Worm (Caenorhabditis elegans) whole organism, L2 larva: ENCODE measurements around the gene F57B1.1.

Source experiments
- C34F6.9 ChIP-seq: fragments of 150-350 bp; optimal IDR thresholded peaks from 2 replicates; lab custom pipeline; 2014; ENCODE audit warnings: missing biosample characterization, missing genetic modification characterization
- alr-1 ChIP-seq: fragments of 150-350 bp; optimal IDR thresholded peaks from 2 replicates; lab custom pipeline; 2014; ENCODE audit warnings: missing biosample characterization, missing genetic modification characterization
- ceh-16 ChIP-seq: fragments of 150-350 bp; optimal IDR thresholded peaks from 2 replicates; lab custom pipeline; 2014; ENCODE audit warnings: missing biosample characterization, missing genetic modification characterization
- crh-2 ChIP-seq: sonication (generic microtip); optimal IDR thresholded peaks from 2 replicates; lab custom pipeline; 2017; ENCODE audit warnings: missing biosample characterization, missing genetic modification characterization
- egl-27 ChIP-seq: sonication (generic microtip); optimal IDR thresholded peaks from 3 replicates; lab custom pipeline; 2017; ENCODE audit warnings: missing biosample characterization, missing genetic modification reagents, missing genetic modification characterization
- elt-3 ChIP-seq: sonication (generic microtip); optimal IDR thresholded peaks from 2 replicates; lab custom pipeline; 2017; ENCODE audit warnings: missing biosample characterization, missing genetic modification characterization
- fos-1 ChIP-seq: fragments of 150-350 bp; optimal IDR thresholded peaks from 2 replicates; lab custom pipeline; 2014; ENCODE audit warnings: missing biosample characterization, missing genetic modification characterization
- gmeb-1 ChIP-seq: fragments of 150-350 bp; optimal IDR thresholded peaks from 2 replicates; lab custom pipeline; 2014; ENCODE audit warnings: missing biosample characterization, missing genetic modification characterization
- lin-11 ChIP-seq: fragments of 150-350 bp; sonication (generic microtip); optimal IDR thresholded peaks from 2 replicates; lab custom pipeline; 2014; ENCODE audit warnings: missing biosample characterization, missing genetic modification characterization, inconsistent platforms, mixed read lengths
- lin-13 ChIP-seq: fragments of 150-350 bp; optimal IDR thresholded peaks from 2 replicates; lab custom pipeline; 2014; ENCODE audit warnings: missing biosample characterization, missing genetic modification reagents, missing genetic modification characterization
- lin-39 ChIP-seq: fragments of 150-350 bp; optimal IDR thresholded peaks from 2 replicates; lab custom pipeline; 2014; ENCODE audit warnings: missing biosample characterization, missing genetic modification reagents, missing genetic modification characterization
- lsy-2 ChIP-seq, 2 experiments: fragments of 150-350 bp in 1 of 2; sonication (generic microtip) in 1 of 2; optimal IDR thresholded peaks; 2 replicates each; lab custom pipeline; 2014 to 2017; ENCODE audit warnings: missing biosample characterization in 2 of 2, missing genetic modification characterization in 2 of 2
- mab-5 ChIP-seq: fragments of 150-350 bp; optimal IDR thresholded peaks from 2 replicates; lab custom pipeline; 2014; ENCODE audit warnings: missing biosample characterization, missing genetic modification characterization
- mbf-1 ChIP-seq: sonication (generic microtip); optimal IDR thresholded peaks from 2 replicates; lab custom pipeline; 2017; ENCODE audit warnings: missing biosample characterization, missing genetic modification characterization
- mdl-1 ChIP-seq, 2 experiments: fragments of 150-350 bp in 1 of 2; sonication (generic microtip) in 1 of 2; optimal IDR thresholded peaks; 2 replicates each; lab custom pipeline; 2017; ENCODE audit warnings: missing biosample characterization in 2 of 2, missing genetic modification characterization in 2 of 2
- nhr-12 ChIP-seq: fragments of 150-350 bp; optimal IDR thresholded peaks from 2 replicates; lab custom pipeline; 2014; ENCODE audit warnings: missing biosample characterization, missing genetic modification characterization
- nhr-129 ChIP-seq: fragments of 150-350 bp; optimal IDR thresholded peaks from 2 replicates; lab custom pipeline; 2014; ENCODE audit warnings: missing biosample characterization, missing genetic modification characterization
- nhr-21 ChIP-seq: fragments of 150-350 bp; optimal IDR thresholded peaks from 2 replicates; lab custom pipeline; 2014; ENCODE audit warnings: missing biosample characterization, missing genetic modification characterization
- nhr-23 ChIP-seq: fragments of 150-350 bp; optimal IDR thresholded peaks from 2 replicates; lab custom pipeline; 2014; ENCODE audit warnings: missing biosample characterization, missing genetic modification reagents, missing genetic modification characterization
- nhr-237 ChIP-seq: fragments of 150-350 bp; optimal IDR thresholded peaks from 2 replicates; lab custom pipeline; 2014; ENCODE audit warnings: missing biosample characterization, missing genetic modification characterization
- nhr-25 ChIP-seq: fragments of 150-350 bp; sonication (generic microtip); optimal IDR thresholded peaks from 3 replicates; lab custom pipeline; 2014; ENCODE audit warnings: missing biosample characterization, missing genetic modification characterization
- nhr-6 ChIP-seq: fragments of 150-350 bp; optimal IDR thresholded peaks from 2 replicates; lab custom pipeline; 2014; ENCODE audit warnings: missing biosample characterization, missing genetic modification characterization
- nhr-77 ChIP-seq: fragments of 150-350 bp; optimal IDR thresholded peaks from 2 replicates; lab custom pipeline; 2014; ENCODE audit warnings: missing biosample characterization, missing genetic modification characterization
- peb-1 ChIP-seq: fragments of 150-350 bp; optimal IDR thresholded peaks from 2 replicates; lab custom pipeline; 2014; ENCODE audit warnings: missing biosample characterization, missing genetic modification characterization
- sem-4 ChIP-seq: fragments of 150-350 bp; optimal IDR thresholded peaks from 2 replicates; lab custom pipeline; 2014; ENCODE audit warnings: missing biosample characterization, missing genetic modification reagents, missing genetic modification characterization
- skn-1 ChIP-seq: sonication (generic microtip); optimal IDR thresholded peaks from 2 replicates; lab custom pipeline; 2017; ENCODE audit warnings: missing biosample characterization, missing genetic modification characterization
- sma-3 ChIP-seq: sonication (generic microtip); optimal IDR thresholded peaks from 2 replicates; lab custom pipeline; 2016; ENCODE audit warnings: missing genetic modification reagents, missing genetic modification characterization, missing compliant biosample characterization
- sma-9 ChIP-seq, 2 experiments: fragments of 150-350 bp in 1 of 2; sonication (generic microtip) in 1 of 2; optimal IDR thresholded peaks; 2 replicates each; lab custom pipeline; 2014 to 2016; ENCODE audit warnings: missing genetic modification characterization in 2 of 2, mild to moderate bottlenecking in 1 of 2, missing biosample characterization in 1 of 2, missing compliant biosample characterization in 1 of 2, missing genetic modification reagents in 1 of 2, moderate library complexity in 1 of 2
- snpc-4 ChIP-seq: fragments of 150-350 bp; optimal IDR thresholded peaks from 2 replicates; lab custom pipeline; 2014; ENCODE audit warnings: missing biosample characterization, missing genetic modification characterization
- unc-39 ChIP-seq: fragments of 150-350 bp; optimal IDR thresholded peaks from 2 replicates; lab custom pipeline; 2014; ENCODE audit warnings: missing biosample characterization, missing genetic modification characterization
- unc-55 ChIP-seq: fragments of 150-350 bp; sonication (generic microtip); optimal IDR thresholded peaks from 3 replicates; lab custom pipeline; 2014; ENCODE audit warnings: missing biosample characterization, missing genetic modification reagents, missing genetic modification characterization
- unc-62 ChIP-seq: fragments of 150-350 bp; optimal IDR thresholded peaks from 2 replicates; lab custom pipeline; 2014; ENCODE audit warnings: missing biosample characterization, missing genetic modification reagents, missing genetic modification characterization
- zag-1 ChIP-seq: fragments of 150-350 bp; optimal IDR thresholded peaks from 2 replicates; lab custom pipeline; 2014; ENCODE audit warnings: missing biosample characterization, missing genetic modification characterization
- ztf-1 ChIP-seq: fragments of 200-800 bp; sonication (Bioruptor generic); conservative IDR thresholded peaks from 2 replicates; pipeline ENCODE4 v1.3.6; 2022; ENCODE audit warnings: missing genetic modification characterization, missing compliant biosample characterization

F57B1.1 gene

DNA sequence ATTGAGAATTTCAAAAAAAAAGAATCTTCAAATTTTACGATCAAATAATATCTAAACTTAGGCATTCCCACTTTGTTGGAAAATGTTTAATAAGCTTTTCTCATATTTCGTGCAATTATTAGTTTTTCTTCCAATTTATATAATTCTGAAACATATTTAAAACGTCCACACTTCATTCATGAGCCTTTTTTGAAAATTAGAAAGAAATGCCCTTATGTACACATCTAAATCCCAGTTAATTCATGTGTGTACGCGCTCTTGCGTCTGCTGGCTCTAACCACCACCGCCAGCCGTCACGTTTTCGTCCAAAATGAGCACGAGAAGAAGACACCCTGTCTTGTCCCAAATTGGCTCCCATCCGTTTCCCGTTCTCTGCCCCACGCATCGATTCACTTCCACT, 28.9 kb downstream of the F57B1.1 start:
- TF ChIP-seq ztf-1 (GFP tag; lab: Robert Waterston, UW): no peak
- TF ChIP-seq nhr-12 (tag; lab: Kevin White, UChicago): no peak
- peak; percentile 35 for TF ChIP-seq zag-1
- TF ChIP-seq unc-62: no peak
- peak; percentile 6 for TF ChIP-seq unc-55 (GFP tag; lab: Kevin White, UChicago)
- no peak for TF ChIP-seq sma-9 (GFP tag; optimal IDR thresholded peaks at IDR 0.05; lab: Kevin White, UChicago)
- no peak for TF ChIP-seq sma-9 (tag; optimal IDR thresholded peaks at IDR 0.05; lab: Kevin White, UChicago)
- TF ChIP-seq C34F6.9 (tag; lab: Kevin White, UChicago): no peak
- no peak for TF ChIP-seq egl-27
- TF ChIP-seq peb-1: no peak
- no peak for TF ChIP-seq nhr-21

DNA sequence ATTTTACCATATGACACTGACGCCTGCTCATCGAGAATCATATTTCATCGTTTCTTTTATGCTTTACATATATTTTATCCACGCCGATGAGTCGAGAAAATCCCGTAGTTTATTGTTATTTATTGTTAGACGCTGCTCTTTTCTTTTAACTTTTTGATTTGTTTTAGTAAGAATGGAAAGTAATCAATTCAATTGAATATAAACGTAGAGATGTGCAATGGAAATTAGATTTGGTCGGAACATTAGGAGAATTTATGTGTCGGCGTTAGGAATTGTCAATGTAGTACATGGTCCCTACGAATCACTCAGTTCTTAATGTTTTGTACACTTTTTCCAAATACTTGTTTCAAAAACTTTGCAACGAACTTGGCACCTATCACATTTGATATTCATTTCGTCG, 30.2 kb downstream of the F57B1.1 start:
- TF ChIP-seq mdl-1 (tag; optimal IDR thresholded peaks at IDR 0.05; lab: Kevin White, UChicago): no peak
- TF ChIP-seq nhr-23 (tag; lab: Kevin White, UChicago): no peak
- no peak for TF ChIP-seq gmeb-1 (tag; lab: Kevin White, UChicago)
- no peak for TF ChIP-seq lin-11 (tag; lab: Kevin White, UChicago)
- TF ChIP-seq nhr-12 (tag; lab: Kevin White, UChicago): no peak
- no peak for TF ChIP-seq skn-1 (tag; lab: Kevin White, UChicago)

DNA sequence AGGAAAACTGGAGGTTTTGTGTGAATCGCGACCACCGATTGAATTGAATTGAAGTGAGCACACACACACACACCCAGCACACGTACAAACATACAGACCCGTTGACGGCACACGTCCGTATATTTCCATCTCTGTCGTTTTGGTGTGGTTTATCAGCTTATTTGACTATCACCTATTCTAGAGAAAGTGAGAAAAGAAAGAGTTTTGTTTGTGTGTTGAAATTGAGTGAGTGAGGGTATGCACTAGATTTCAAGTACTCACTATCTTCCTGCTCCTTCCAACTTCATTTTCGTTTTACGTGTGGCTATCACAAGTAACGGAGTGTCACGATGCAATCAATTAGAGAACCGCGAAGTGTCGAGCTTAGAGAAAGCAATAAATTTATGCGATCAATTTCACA, 31.6 kb downstream of the F57B1.1 start:
- TF ChIP-seq sma-9 (GFP tag; optimal IDR thresholded peaks at IDR 0.05; lab: Kevin White, UChicago) (peak; percentile 19), sma-9 (tag; optimal IDR thresholded peaks at IDR 0.05; lab: Kevin White, UChicago) (no peak), gmeb-1 (tag; lab: Kevin White, UChicago) (peak; percentile 34), sma-3 (GFP tag; lab: Kevin White, UChicago) (peak; percentile 18), nhr-6 (no peak), fos-1 (tag; lab: Kevin White, UChicago) (peak; percentile 88), ceh-16 (tag; lab: Kevin White, UChicago) (no peak), lsy-2 (tag; optimal IDR thresholded peaks at IDR 0.05; lab: Kevin White, UChicago) (no peak), crh-2 (tag; lab: Kevin White, UChicago) (peak; percentile 19), nhr-129 (tag; lab: Kevin White, UChicago) (peak; percentile 28)

DNA sequence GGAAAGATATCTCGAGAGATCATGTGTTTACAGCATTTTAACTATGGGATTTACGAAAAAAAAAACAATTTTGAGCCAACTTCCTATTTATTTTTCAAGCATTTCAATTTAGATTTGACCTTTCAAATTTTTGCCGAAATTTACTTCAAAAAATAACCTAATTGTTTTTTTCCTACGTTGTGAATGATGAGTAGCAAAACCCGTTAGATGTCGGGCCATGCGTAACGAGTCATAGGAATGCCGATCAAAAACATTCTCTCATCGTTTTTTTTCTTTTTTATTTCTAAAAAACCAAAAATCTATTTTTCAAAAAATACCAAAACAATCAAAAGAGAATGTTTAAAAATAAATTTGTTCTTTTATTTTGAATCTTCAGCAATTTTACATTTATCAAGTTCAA, 32.6 kb downstream of the F57B1.1 start:
- TF ChIP-seq snpc-4 (tag; lab: Kevin White, UChicago) (peak; percentile 93), elt-3 (no peak)
- TF ChIP-seq, all 48 proteins: peak for 1

DNA sequence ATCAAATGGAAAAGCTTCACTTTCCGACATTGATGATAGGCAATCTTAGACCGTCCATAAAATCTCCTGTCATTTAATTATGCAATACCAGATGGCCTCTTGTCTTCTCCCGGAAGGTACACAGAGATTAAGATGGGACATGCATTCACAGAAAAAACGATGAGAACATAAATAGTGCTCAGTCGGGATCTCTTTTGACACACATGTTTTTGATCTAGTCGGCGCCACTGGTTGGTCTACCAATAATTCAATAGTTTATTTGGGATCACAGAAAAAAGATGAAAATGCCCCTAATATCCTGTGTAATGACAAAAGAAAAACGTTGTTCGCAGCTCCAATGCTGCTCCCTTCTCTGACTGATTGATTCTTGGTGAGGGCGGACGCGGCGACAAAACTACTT, 34.4 kb downstream of the F57B1.1 start:
- TF ChIP-seq lin-13 (GFP tag; lab: Kevin White, UChicago): no peak
- TF ChIP-seq sem-4 (tag; lab: Kevin White, UChicago): no peak
- no peak for TF ChIP-seq mab-5 (tag; lab: Kevin White, UChicago)
- TF ChIP-seq mdl-1 (tag; optimal IDR thresholded peaks at IDR 0.05; lab: Kevin White, UChicago): no peak
- TF ChIP-seq alr-1 (tag; lab: Kevin White, UChicago): no peak
- TF ChIP-seq nhr-77 (tag; lab: Kevin White, UChicago): no peak
- no peak for TF ChIP-seq lin-39 (tag; lab: Kevin White, UChicago)
- no peak for TF ChIP-seq skn-1 (tag; lab: Kevin White, UChicago)
- TF ChIP-seq mbf-1 (tag; lab: Kevin White, UChicago): no peak
- TF ChIP-seq nhr-21: no peak
- no peak for TF ChIP-seq unc-62
- TF ChIP-seq nhr-25: no peak
- TF ChIP-seq, all 48 proteins: peak for 0

DNA sequence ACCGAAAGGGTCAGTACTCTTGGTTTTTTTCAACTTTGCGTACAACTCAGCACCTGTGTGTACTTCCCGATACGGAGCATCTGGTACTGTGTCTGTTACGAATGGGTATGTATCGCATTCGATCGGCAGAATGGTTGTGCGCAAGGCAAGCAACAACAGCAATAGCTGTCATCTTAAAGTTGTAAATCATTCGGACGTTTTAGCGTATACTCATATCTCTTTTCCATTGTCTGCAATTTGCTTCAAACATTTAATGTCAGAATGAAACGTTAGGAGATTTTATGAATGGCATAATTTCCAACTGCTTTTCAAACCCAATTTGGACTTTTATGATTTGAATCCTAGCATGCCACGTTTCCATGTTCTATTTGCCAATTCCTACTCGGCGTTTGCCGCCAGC, 38.4 kb downstream of the F57B1.1 start:
- TF ChIP-seq zag-1 (no peak), nhr-237 (tag; lab: Kevin White, UChicago) (no peak), unc-39 (tag; lab: Kevin White, UChicago) (no peak), nhr-25 (no peak), snpc-4 (tag; lab: Kevin White, UChicago) (no peak), nhr-77 (tag; lab: Kevin White, UChicago) (no peak), mdl-1 (tag; optimal IDR thresholded peaks at IDR 0.05; lab: Kevin White, UChicago) (no peak), nhr-23 (tag; lab: Kevin White, UChicago) (no peak), fos-1 (tag; lab: Kevin White, UChicago) (no peak)
- TF ChIP-seq, all 48 proteins: peak for 0
